Fruit fly (Drosophila melanogaster) whole organism, embryonic: ENCODE measurements around the gene Wwox.

ENCODE experiments used
- Antp ChIP-seq: fragments of 200-800 bp; sonication (Bioruptor generic); optimal IDR thresholded peaks from 3 replicates; lab custom pipeline; 2016; ENCODE audit warnings: missing biosample characterization, missing genetic modification characterization
- Atf6 ChIP-seq: fragments of 200-800 bp; sonication (Bioruptor generic); IDR thresholded peaks from 2 replicates; pipeline ENCODE4 v1.3.6; 2022; ENCODE audit warnings: missing biosample characterization, missing genetic modification characterization
- CG10543 ChIP-seq: fragments of 200-800 bp; sonication (Bioruptor generic); optimal IDR thresholded peaks from 3 replicates; lab custom pipeline; 2017; ENCODE audit warnings: missing biosample characterization, mild to moderate bottlenecking, missing genetic modification characterization, moderate library complexity
- CG11504 ChIP-seq: fragments of 200-800 bp; sonication (Bioruptor generic); optimal IDR thresholded peaks from 3 replicates; lab custom pipeline; 2019; ENCODE audit warnings: missing biosample characterization, mild to moderate bottlenecking, missing genetic modification characterization, moderate library complexity
- CG13123 ChIP-seq: fragments of 200-800 bp; sonication (Bioruptor generic); optimal IDR thresholded peaks from 2 replicates; lab custom pipeline; 2016; ENCODE audit warnings: missing biosample characterization, missing genetic modification characterization
- CG13287 ChIP-seq: fragments of 200-800 bp; sonication (Bioruptor generic); IDR thresholded peaks from 2 replicates; pipeline ENCODE4 v1.3.6; 2022; ENCODE audit warnings: missing biosample characterization, missing genetic modification characterization; ENCODE audit not compliant: partially characterized antibody
- CG15269 ChIP-seq: fragments of 200-800 bp; sonication (Bioruptor generic); optimal IDR thresholded peaks from 2 replicates; lab custom pipeline; 2018; ENCODE audit warnings: missing biosample characterization, mild to moderate bottlenecking, missing genetic modification characterization, moderate library complexity
- CG17385 ChIP-seq: fragments of 200-800 bp; sonication (Bioruptor generic); optimal IDR thresholded peaks from 3 replicates; lab custom pipeline; 2018; ENCODE audit warnings: missing biosample characterization, mild to moderate bottlenecking, missing genetic modification characterization
- CG17912 ChIP-seq: fragments of 200-800 bp; sonication (Bioruptor generic); optimal IDR thresholded peaks from 2 replicates; lab custom pipeline; 2018; ENCODE audit warnings: missing biosample characterization, mild to moderate bottlenecking, missing genetic modification characterization
- CG3838 ChIP-seq: fragments of 200-800 bp; sonication (Bioruptor generic); optimal IDR thresholded peaks from 3 replicates; lab custom pipeline; 2016; ENCODE audit warnings: missing biosample characterization, missing genetic modification characterization
- CG6689 ChIP-seq: fragments of 200-800 bp; sonication (Bioruptor generic); IDR thresholded peaks from 2 replicates; pipeline ENCODE4 v1.3.6; 2022; ENCODE audit warnings: missing biosample characterization, missing genetic modification characterization
- CHES-1-like ChIP-seq: fragments of 200-800 bp; sonication (Bioruptor generic); optimal IDR thresholded peaks from 2 replicates; lab custom pipeline; 2016; ENCODE audit warnings: missing biosample characterization, missing genetic modification characterization
- Camta ChIP-seq: fragments of 200-800 bp; sonication (Bioruptor generic); optimal IDR thresholded peaks from 2 replicates; lab custom pipeline; 2016; ENCODE audit warnings: missing biosample characterization, missing genetic modification characterization
- CrebB ChIP-seq: fragments of 200-800 bp; sonication (Bioruptor generic); optimal IDR thresholded peaks from 3 replicates; lab custom pipeline; 2018; ENCODE audit warnings: missing biosample characterization, mild to moderate bottlenecking, missing genetic modification characterization
- Dip3 ChIP-seq: fragments of 200-800 bp; sonication (Bioruptor generic); optimal IDR thresholded peaks from 3 replicates; lab custom pipeline; 2016; ENCODE audit warnings: missing biosample characterization, missing genetic modification characterization
- E2f2 ChIP-seq: fragments of 200-800 bp; sonication (Bioruptor generic); IDR thresholded peaks from 2 replicates; pipeline ENCODE4 v1.3.6; 2022; ENCODE audit warnings: missing biosample characterization, missing genetic modification characterization
- Hmr ChIP-seq: fragments of 200-800 bp; sonication (Bioruptor generic); optimal IDR thresholded peaks from 3 replicates; lab custom pipeline; 2017; ENCODE audit warnings: mild to moderate bottlenecking, missing biosample characterization, missing genetic modification reagents, missing genetic modification characterization
- Hr3 ChIP-seq: fragments of 200-800 bp; sonication (Bioruptor generic); optimal IDR thresholded peaks from 3 replicates; lab custom pipeline; 2016; ENCODE audit warnings: missing biosample characterization, missing genetic modification characterization
- Hsf ChIP-seq: fragments of 200-800 bp; sonication (Bioruptor generic); optimal IDR thresholded peaks from 3 replicates; lab custom pipeline; 2016; ENCODE audit warnings: missing biosample characterization, missing genetic modification characterization
- Jarid2 ChIP-seq: fragments of 200-800 bp; sonication (Bioruptor generic); optimal IDR thresholded peaks from 3 replicates; lab custom pipeline; 2017; ENCODE audit warnings: mild to moderate bottlenecking, missing biosample characterization, missing genetic modification reagents, missing genetic modification characterization
- MESR4 ChIP-seq: fragments of 200-800 bp; sonication (Bioruptor generic); optimal IDR thresholded peaks from 2 replicates; lab custom pipeline; 2018; ENCODE audit warnings: missing biosample characterization, mild to moderate bottlenecking, missing genetic modification characterization, moderate library complexity
- Opbp ChIP-seq: fragments of 200-800 bp; sonication (Bioruptor generic); IDR thresholded peaks from 3 replicates; pipeline ENCODE4 v1.3.6; 2022; ENCODE audit warnings: missing biosample characterization, missing genetic modification characterization; ENCODE audit not compliant: partially characterized antibody
- Rfx ChIP-seq: fragments of 200-800 bp; sonication (Bioruptor generic); IDR thresholded peaks from 2 replicates; pipeline ENCODE4 v1.3.6; 2022; ENCODE audit warnings: missing biosample characterization, missing genetic modification characterization
- Scr ChIP-seq: fragments of 200-800 bp; sonication (Bioruptor generic); IDR thresholded peaks from 2 replicates; pipeline ENCODE4 v1.3.6; 2022; ENCODE audit warnings: missing biosample characterization, missing genetic modification characterization; ENCODE audit not compliant: partially characterized antibody
- Spps ChIP-seq: fragments of 200-800 bp; sonication (Bioruptor generic); optimal IDR thresholded peaks from 2 replicates; lab custom pipeline; 2018; ENCODE audit warnings: missing biosample characterization, mild to moderate bottlenecking, missing genetic modification characterization
- chm ChIP-seq: fragments of 200-800 bp; sonication (Bioruptor generic); IDR thresholded peaks from 2 replicates; pipeline ENCODE4 v1.3.6; 2022; ENCODE audit warnings: missing biosample characterization, missing genetic modification characterization
- chn ChIP-seq: fragments of 200-800 bp; sonication (Bioruptor generic); optimal IDR thresholded peaks from 2 replicates; lab custom pipeline; 2016; ENCODE audit warnings: missing biosample characterization, missing genetic modification characterization
- dm ChIP-seq: fragments of 200-800 bp; sonication (Bioruptor generic); optimal IDR thresholded peaks from 3 replicates; lab custom pipeline; 2016; ENCODE audit warnings: missing biosample characterization, missing genetic modification characterization
- dmrt99B ChIP-seq: fragments of 200-800 bp; sonication (Bioruptor generic); optimal IDR thresholded peaks from 2 replicates; lab custom pipeline; 2018; ENCODE audit warnings: missing biosample characterization, mild to moderate bottlenecking, missing genetic modification characterization, moderate library complexity
- exex ChIP-seq: fragments of 200-800 bp; sonication (Bioruptor generic); optimal IDR thresholded peaks from 4 replicates; lab custom pipeline; 2018; ENCODE audit warnings: missing biosample characterization, mild to moderate bottlenecking, missing genetic modification characterization, moderate library complexity
- gfzf ChIP-seq: fragments of 200-800 bp; sonication (Bioruptor generic); optimal IDR thresholded peaks from 2 replicates; lab custom pipeline; 2016; ENCODE audit warnings: missing biosample characterization, mild to moderate bottlenecking, missing genetic modification characterization, moderate library complexity
- grn ChIP-seq: fragments of 200-800 bp; sonication (Bioruptor generic); optimal IDR thresholded peaks from 3 replicates; lab custom pipeline; 2017; ENCODE audit warnings: missing biosample characterization, missing genetic modification characterization
- mirr ChIP-seq: fragments of 200-800 bp; sonication (Bioruptor generic); optimal IDR thresholded peaks from 3 replicates; lab custom pipeline; 2018; ENCODE audit warnings: missing biosample characterization, mild to moderate bottlenecking, missing genetic modification characterization
- pan ChIP-seq, 4 experiments: fragments of >200 bp in 3 of 4; fragments of 200-800 bp in 1 of 4; sonication (Bioruptor generic) in 1 of 4; optimal IDR thresholded peaks in 3 of 4; IDR thresholded peaks in 1 of 4; 2 replicates each; pipeline versions ENCODE4 v1.3.6 to Lab custom; 2017 to 2022; ENCODE audit warnings: missing biosample characterization in 2 of 4, missing genetic modification characterization in 2 of 4, mixed read lengths in 1 of 4
- sd ChIP-seq: fragments of 200-800 bp; sonication (Bioruptor generic); optimal IDR thresholded peaks from 3 replicates; lab custom pipeline; 2018; ENCODE audit warnings: missing biosample characterization, mild to moderate bottlenecking, missing genetic modification characterization, moderate library complexity
- seq ChIP-seq: fragments of 200-800 bp; sonication (Bioruptor generic); IDR thresholded peaks from 2 replicates; pipeline ENCODE4 v1.3.6; 2022; ENCODE audit warnings: missing biosample characterization, missing genetic modification characterization
- sob ChIP-seq: fragments of 200-800 bp; sonication (Bioruptor generic); IDR thresholded peaks from 2 replicates; pipeline ENCODE4 v1.3.6; 2022; ENCODE audit warnings: missing biosample characterization, missing genetic modification characterization
- tll ChIP-seq, 2 experiments: fragments of 200-800 bp in 1 of 2; fragments of >200 bp in 1 of 2; sonication (Bioruptor generic) in 1 of 2; optimal IDR thresholded peaks; 2 replicates each; lab custom pipeline; 2017 to 2019; ENCODE audit warnings: missing biosample characterization in 2 of 2, missing genetic modification characterization in 2 of 2, mild to moderate bottlenecking in 1 of 2, moderate library complexity in 1 of 2
- vfl ChIP-seq: fragments of 200-800 bp; sonication (Bioruptor generic); optimal IDR thresholded peaks from 2 replicates; lab custom pipeline; 2016; ENCODE audit warnings: missing biosample characterization, missing genetic modification characterization
- wdn ChIP-seq: fragments of 200-800 bp; sonication (Bioruptor generic); IDR thresholded peaks from 2 replicates; pipeline ENCODE4 v1.3.6; 2022; ENCODE audit warnings: missing biosample characterization, missing genetic modification characterization
- yki ChIP-seq: fragments of >200 bp; optimal IDR thresholded peaks from 3 replicates; lab custom pipeline; 2018
- zfh1 ChIP-seq: fragments of 200-800 bp; sonication (Bioruptor generic); IDR thresholded peaks from 3 replicates; pipeline ENCODE4 v1.3.6; 2022; ENCODE audit warnings: missing biosample characterization, missing genetic modification characterization

The Wwox gene

DNA sequence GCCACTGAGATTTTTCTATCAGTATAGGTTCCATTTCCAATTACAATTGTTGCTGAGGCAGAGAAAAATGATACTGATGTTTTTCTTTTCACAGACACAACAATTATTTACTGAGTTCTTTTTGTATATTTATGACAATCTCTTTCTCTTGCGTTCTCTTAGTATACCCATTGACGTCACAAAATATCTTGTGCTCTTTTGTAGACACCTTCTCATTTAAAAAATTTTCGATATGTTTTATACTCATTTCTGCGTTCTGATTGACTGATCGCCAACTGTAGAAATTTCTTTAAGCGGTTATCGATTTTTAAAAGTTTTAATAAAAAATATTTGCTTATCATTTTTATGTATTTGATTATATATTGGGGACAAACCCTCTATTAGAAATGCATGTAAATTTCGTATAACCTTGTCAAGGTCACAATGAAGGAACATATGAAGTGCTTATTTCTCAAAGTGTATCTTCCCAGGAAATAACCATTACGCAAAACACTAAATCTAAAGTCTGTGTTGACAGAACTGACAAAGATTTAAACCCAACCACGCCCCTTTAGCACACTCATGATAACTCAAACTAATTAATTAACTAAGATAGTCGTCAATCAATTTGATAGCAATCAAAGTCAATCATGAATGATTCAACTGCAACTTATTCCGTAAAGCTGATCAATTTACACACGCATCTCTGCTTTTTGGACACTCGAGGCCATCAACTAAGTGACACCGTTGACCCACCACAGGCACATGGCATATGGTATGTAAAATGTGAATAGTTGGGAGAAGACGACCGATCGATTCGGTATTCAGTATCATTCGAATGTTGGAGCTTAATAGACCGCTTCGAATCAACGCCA lies 6.7 kb upstream of the Wwox start, which contains the start of the genes Glyat and Tg (continued):
- TF ChIP-seq pan (optimal IDR thresholded peaks at IDR 0.05; lab: Kevin White, UChicago) = no peak
- peak in 1 of 2 experiments; percentile 30 for TF ChIP-seq pan (GFP tag; optimal IDR thresholded peaks at IDR 0.05 in 1 of 2, IDR thresholded peaks at IDR 0.05 in 1 of 2)
- peak; percentile 19 for TF ChIP-seq Hmr (GFP tag; lab: Kevin White, UChicago)
- TF ChIP-seq mirr (GFP tag; lab: Kevin White, UChicago) = no peak
- TF ChIP-seq gfzf = peak; percentile 54
- no peak for TF ChIP-seq yki (lab: Kevin White, UChicago)
- no peak for TF ChIP-seq Dip3 (GFP tag; lab: Kevin White, UChicago)

DNA sequence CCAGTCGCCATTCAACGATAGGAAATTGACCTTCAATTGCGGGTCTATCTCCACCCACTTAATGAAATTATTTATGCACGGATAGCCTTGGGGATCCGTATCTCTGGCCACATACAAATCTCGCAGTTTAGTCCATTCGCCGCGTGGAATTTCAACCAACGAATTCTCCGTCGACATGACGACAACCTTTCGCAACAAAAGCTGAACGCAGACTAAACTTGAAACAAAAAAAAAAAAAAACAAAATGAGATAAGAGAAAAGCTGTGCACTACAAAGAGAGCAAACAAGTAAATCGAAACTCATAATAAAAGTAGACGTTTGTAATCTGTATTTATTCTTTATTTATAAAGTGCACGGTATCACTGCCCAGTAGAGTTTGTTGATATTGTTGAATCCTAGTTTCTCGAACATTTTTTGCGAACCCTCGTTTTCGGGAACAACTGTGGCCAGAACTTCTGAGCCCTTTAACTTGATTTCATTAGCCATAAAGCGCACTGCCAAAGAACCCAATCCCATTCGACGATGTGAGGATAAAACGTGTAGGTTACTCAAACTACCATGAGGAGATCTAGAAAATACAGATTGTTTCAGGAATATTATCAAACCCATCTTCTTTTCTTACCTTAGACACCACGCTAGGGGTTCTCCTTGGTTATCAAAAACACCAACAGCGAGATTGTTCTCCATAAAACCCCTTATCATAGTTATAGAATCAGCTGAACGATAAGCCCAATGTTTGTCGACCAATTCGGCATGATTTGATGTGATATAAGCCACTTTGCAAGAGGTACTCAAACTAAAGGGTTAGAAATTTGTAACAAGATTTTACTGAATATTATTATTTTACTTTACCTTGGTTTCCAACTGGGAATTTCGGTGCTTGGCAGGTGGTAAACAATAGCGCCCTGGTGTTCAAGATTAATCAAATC lies 5.5 kb upstream of the Wwox start, which contains the start of gene CG12560:
Gene CG12560, minus strand, starts transcription at position 195 of the 929 bp plus-strand sequence.
- TF ChIP-seq Hsf (GFP tag; lab: Kevin White, UChicago) = no peak
- TF ChIP-seq Spps (tag; lab: Kevin White, UChicago) = no peak
- 0 out of 2 replicates have a peak, but pooled peaks have one; percentile 7 for TF ChIP-seq seq (GFP tag; lab: Robert Waterston, UW)
- 0 out of 3 replicates have a peak, but pooled peaks have one; percentile 38 for TF ChIP-seq Opbp (GFP tag; lab: Robert Waterston, UW)
- TF ChIP-seq CG15269 = peak; percentile 26
- TF ChIP-seq CG6689 (GFP tag; lab: Robert Waterston, UW) = peak; percentile 23; the same call in 1 of the 2 replicates
- TF ChIP-seq Camta (GFP tag; lab: Kevin White, UChicago) = peak; percentile 20
- peak; percentile 15 for TF ChIP-seq CG3838 (GFP tag; lab: Kevin White, UChicago)
- peak; percentile 2 for TF ChIP-seq Antp
- peak; percentile 2 for TF ChIP-seq vfl (GFP tag; lab: Kevin White, UChicago)
- TF ChIP-seq CG11504 (tag; lab: Kevin White, UChicago) = peak; percentile 64
- peak; percentile 18; the same call in 1 of the 2 replicates for TF ChIP-seq E2f2 (GFP tag; lab: Robert Waterston, UW)
- no peak for TF ChIP-seq chn
- TF ChIP-seq exex = peak; percentile 42
- TF ChIP-seq CG13287 (GFP tag; lab: Robert Waterston, UW) = no peak
- TF ChIP-seq chm (GFP tag; lab: Robert Waterston, UW) = peak; percentile 40; the same call in 1 of the 2 replicates
- TF ChIP-seq CG17912 (GFP tag; lab: Kevin White, UChicago) = peak; percentile 20
- TF ChIP-seq tll (GFP tag; optimal IDR thresholded peaks at IDR 0.05; lab: Kevin White, UChicago) = no peak
- peak; percentile 9 for TF ChIP-seq Hmr (GFP tag; lab: Kevin White, UChicago)
- no peak for TF ChIP-seq CHES-1-like
- TF ChIP-seq Rfx = peak; percentile 21; the same call in 1 of the 2 replicates
- peak; percentile 23 for TF ChIP-seq CG10543 (GFP tag; lab: Kevin White, UChicago)
- TF ChIP-seq CG13123 = peak; percentile 2
- TF ChIP-seq sob (GFP tag; lab: Robert Waterston, UW) = 0 out of 2 replicates have a peak, but pooled peaks have one; percentile 37
- peak; percentile 27 for TF ChIP-seq dm (GFP tag; lab: Kevin White, UChicago)
- TF ChIP-seq MESR4 (GFP tag; lab: Kevin White, UChicago) = no peak
- TF ChIP-seq wdn (GFP tag; lab: Robert Waterston, UW) = no peak
- TF ChIP-seq Atf6 (GFP tag; lab: Robert Waterston, UW) = peak; percentile 31; the same call in 1 of the 2 replicates
- TF ChIP-seq Jarid2 = peak; percentile 81
- 0 out of 2 replicates have a peak, but pooled peaks have one; percentile 21 for TF ChIP-seq Scr (GFP tag; lab: Robert Waterston, UW)
- peak; percentile 78 for TF ChIP-seq sd (tag; lab: Kevin White, UChicago)
- peak; percentile 13 for TF ChIP-seq CrebB (tag; lab: Kevin White, UChicago)
- peak; percentile 21 for TF ChIP-seq CG17385 (GFP tag; lab: Kevin White, UChicago)
- no peak for TF ChIP-seq pan (optimal IDR thresholded peaks at IDR 0.05; lab: Kevin White, UChicago)
- peak in 1 of 2 experiments; percentile 11 for TF ChIP-seq pan (GFP tag; optimal IDR thresholded peaks at IDR 0.05 in 1 of 2, IDR thresholded peaks at IDR 0.05 in 1 of 2)
- TF ChIP-seq zfh1 (GFP tag; lab: Robert Waterston, UW) = 0 out of 3 replicates have a peak, but pooled peaks have one; percentile 14
- TF ChIP-seq dmrt99B = peak; percentile 33
- no peak for TF ChIP-seq yki (lab: Kevin White, UChicago)
- no peak for TF ChIP-seq Hr3
- peak; percentile 78 for TF ChIP-seq grn (GFP tag; lab: Kevin White, UChicago)
